Worm (Caenorhabditis elegans) whole organism, L4 larva: ENCODE measurements around the gene cup-16.

ENCODE experiments used
- ceh-20 ChIP-seq: fragments of 200-800 bp; sonication (Bioruptor generic); IDR thresholded peaks from 2 replicates; pipeline ENCODE4 v1.3.6; 2022; ENCODE audit warnings: missing genetic modification reagents, missing genetic modification characterization, missing compliant biosample characterization
- ceh-82 ChIP-seq: sonication (generic microtip); optimal IDR thresholded peaks from 2 replicates; lab custom pipeline; 2017; ENCODE audit warnings: missing biosample characterization, missing genetic modification characterization
- ctbp-1 ChIP-seq: fragments of 200-800 bp; sonication (Bioruptor generic); IDR thresholded peaks from 2 replicates; pipeline ENCODE4 v1.3.6; 2022; ENCODE audit warnings: missing genetic modification reagents, missing genetic modification characterization, missing compliant biosample characterization
- egl-43 ChIP-seq: fragments of 200-800 bp; sonication (Bioruptor generic); IDR thresholded peaks from 2 replicates; pipeline ENCODE4 v1.3.6; 2022; ENCODE audit warnings: missing genetic modification reagents, missing genetic modification characterization, missing compliant biosample characterization
- fos-1 ChIP-seq: fragments of 150-350 bp; optimal IDR thresholded peaks from 2 replicates; lab custom pipeline; 2014; ENCODE audit warnings: missing biosample characterization, missing genetic modification characterization
- pqm-1 ChIP-seq: sonication (generic microtip); optimal IDR thresholded peaks from 2 replicates; lab custom pipeline; 2017; ENCODE audit warnings: missing biosample characterization, missing genetic modification characterization
- zfp-2 ChIP-seq: sonication (generic microtip); optimal IDR thresholded peaks from 2 replicates; lab custom pipeline; 2016; ENCODE audit warnings: mild to moderate bottlenecking, missing genetic modification characterization, missing compliant biosample characterization
- zip-11 ChIP-seq: fragments of 200-800 bp; sonication (Bioruptor generic); IDR thresholded peaks from 2 replicates; pipeline ENCODE4 v1.3.6; 2022; ENCODE audit warnings: missing genetic modification characterization, missing compliant biosample characterization
- ztf-7 ChIP-seq: fragments of 150-350 bp; optimal IDR thresholded peaks from 2 replicates; lab custom pipeline; 2014; ENCODE audit warnings: missing biosample characterization, missing genetic modification characterization

Gene cup-16

ce11 chrII:8755270-8755669, 48.3 kb downstream of the cup-16 start, which contains the start of gene K08F8.7:
Gene K08F8.7 (minus strand): TSS chrII:8755370.
- TF ChIP-seq zfp-2 (tag; lab: Kevin White, UChicago) (no peak), egl-43 (no peak), ceh-82 (tag; lab: Kevin White, UChicago) (no peak), pqm-1 (tag; lab: Kevin White, UChicago) (no peak), ceh-20 (GFP tag; lab: Robert Waterston, UW) (no peak), fos-1 (tag; lab: Kevin White, UChicago) (no peak), ctbp-1 (no peak), zip-11 (GFP tag; lab: Robert Waterston, UW) (no peak), ztf-7 (tag; lab: Kevin White, UChicago) (no peak)
